Fruit fly (Drosophila melanogaster) whole organism, adult: ENCODE results near the gene CG31415.

Experiments used
- CG7045 ChIP-seq: fragments of 200-800 bp; sonication (Bioruptor generic); optimal IDR thresholded peaks from 2 replicates; lab custom pipeline; 2017; ENCODE audit warnings: missing biosample characterization, mild to moderate bottlenecking, missing genetic modification characterization
- Crg-1 ChIP-seq: fragments of 200-800 bp; sonication (Bioruptor generic); optimal IDR thresholded peaks from 2 replicates; lab custom pipeline; 2016; ENCODE audit warnings: missing biosample characterization, missing genetic modification characterization
- Mnt ChIP-seq: fragments of 200-800 bp; sonication (Bioruptor generic); optimal IDR thresholded peaks from 2 replicates; lab custom pipeline; 2016; ENCODE audit warnings: missing biosample characterization, mild to moderate bottlenecking, missing genetic modification characterization
- bab1 ChIP-seq: fragments of 200-800 bp; sonication (Bioruptor generic); optimal IDR thresholded peaks from 3 replicates; lab custom pipeline; 2019; ENCODE audit warnings: missing biosample characterization, mild to moderate bottlenecking, missing genetic modification characterization, moderate library complexity
- cic ChIP-seq: fragments of 200-800 bp; sonication (Bioruptor generic); optimal IDR thresholded peaks from 2 replicates; lab custom pipeline; 2017; ENCODE audit warnings: missing biosample characterization, mild to moderate bottlenecking, missing genetic modification characterization, moderate library complexity
- cnc ChIP-seq, 2 experiments: fragments of >200 bp; optimal IDR thresholded peaks; 2 replicates each; lab custom pipeline; 2017
- kay ChIP-seq: fragments of 200-800 bp; sonication (Bioruptor generic); peaks from one replicate; lab custom pipeline; 2016; ENCODE audit warnings: missing biosample characterization, missing genetic modification characterization, borderline replicate concordance
- tj ChIP-seq: fragments of 200-800 bp; sonication (Bioruptor generic); optimal IDR thresholded peaks from 3 replicates; lab custom pipeline; 2017; ENCODE audit warnings: missing biosample characterization, mild to moderate bottlenecking, missing genetic modification characterization, moderate library complexity

DNA sequence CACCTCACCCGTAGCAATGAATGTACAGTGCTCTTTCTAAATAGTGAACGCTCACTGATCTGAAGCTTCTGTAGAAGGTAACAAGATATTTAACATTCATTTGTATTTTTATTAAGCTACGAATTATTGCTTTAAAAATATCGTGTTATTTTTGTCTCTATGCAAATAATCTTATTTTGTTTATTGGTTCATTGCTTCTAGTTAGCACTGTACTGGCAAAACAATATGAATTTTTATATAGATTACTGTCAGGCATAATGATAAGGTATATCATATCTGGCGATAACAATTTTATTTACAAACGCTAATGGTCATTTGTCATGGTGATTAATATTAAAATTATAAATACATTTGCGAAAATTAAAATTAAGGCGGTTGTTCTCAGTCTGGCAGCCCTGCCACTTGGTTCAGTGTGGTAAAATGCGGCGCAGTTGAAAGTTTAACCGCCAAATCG is 28.2 kb downstream of the CG31415 start, which contains the start of gene CG9471:
- TF ChIP-seq Mnt (peak; percentile 92), cnc (optimal IDR thresholded peaks at IDR 0.05; lab: Kevin White, UChicago) (no peak), kay (no peak), bab1 (GFP tag; lab: Kevin White, UChicago) (peak; percentile 98), cic (GFP tag; lab: Kevin White, UChicago) (peak; percentile 94), CG7045 (GFP tag; lab: Kevin White, UChicago) (peak; percentile 94), tj (GFP tag; lab: Kevin White, UChicago) (peak; percentile 78), Crg-1 (GFP tag; lab: Kevin White, UChicago) (peak; percentile 88)
